Fruit fly (Drosophila melanogaster) whole organism, embryonic: ENCODE results near the gene CG15142.

Experiments
- Aef1 ChIP-seq: fragments of 200-800 bp; sonication (Bioruptor generic); IDR thresholded peaks from 3 replicates; pipeline ENCODE4 v1.3.6; 2022; ENCODE audit warnings: missing biosample characterization, missing genetic modification characterization
- Antp ChIP-seq: fragments of 200-800 bp; sonication (Bioruptor generic); optimal IDR thresholded peaks from 3 replicates; lab custom pipeline; 2016; ENCODE audit warnings: missing biosample characterization, missing genetic modification characterization
- B-H2 ChIP-seq: fragments of 200-800 bp; sonication (Bioruptor generic); optimal IDR thresholded peaks from 2 replicates; lab custom pipeline; 2018; ENCODE audit warnings: missing biosample characterization, mild to moderate bottlenecking, missing genetic modification characterization
- CG10267 ChIP-seq: fragments of 200-800 bp; sonication (Bioruptor generic); optimal IDR thresholded peaks from 2 replicates; lab custom pipeline; 2018; ENCODE audit warnings: missing biosample characterization, mild to moderate bottlenecking, missing genetic modification characterization, moderate library complexity
- CG12219 ChIP-seq: fragments of 200-800 bp; sonication (Bioruptor generic); optimal IDR thresholded peaks from 3 replicates; lab custom pipeline; 2018; ENCODE audit warnings: missing biosample characterization, mild to moderate bottlenecking, missing genetic modification characterization
- CG15696 ChIP-seq: fragments of 200-800 bp; sonication (Bioruptor generic); optimal IDR thresholded peaks from 2 replicates; lab custom pipeline; 2019; ENCODE audit warnings: missing biosample characterization, mild to moderate bottlenecking, missing genetic modification characterization, moderate library complexity
- CG18476 ChIP-seq: fragments of 200-800 bp; sonication (Bioruptor generic); optimal IDR thresholded peaks from 2 replicates; lab custom pipeline; 2016; ENCODE audit warnings: missing biosample characterization, mild to moderate bottlenecking, missing genetic modification characterization
- CG18619 ChIP-seq: fragments of 200-800 bp; sonication (Bioruptor generic); optimal IDR thresholded peaks from 3 replicates; lab custom pipeline; 2017; ENCODE audit warnings: missing biosample characterization, mild to moderate bottlenecking, missing genetic modification characterization
- CG32532 ChIP-seq: fragments of 200-800 bp; sonication (Bioruptor generic); IDR thresholded peaks from 2 replicates; pipeline ENCODE4 v1.3.6; 2022; ENCODE audit warnings: missing biosample characterization, missing genetic modification characterization
- CG33213 ChIP-seq: fragments of 200-800 bp; sonication (Bioruptor generic); optimal IDR thresholded peaks from 3 replicates; lab custom pipeline; 2016; ENCODE audit warnings: missing biosample characterization, missing genetic modification characterization
- CG3726 ChIP-seq: fragments of 200-800 bp; sonication (Bioruptor generic); IDR thresholded peaks from 3 replicates; pipeline ENCODE4, ENCODE4 v1.3.6; 2022; ENCODE audit warnings: missing biosample characterization, missing genetic modification characterization
- CG3995 ChIP-seq: fragments of 200-800 bp; sonication (Bioruptor generic); optimal IDR thresholded peaks from 3 replicates; lab custom pipeline; 2016; ENCODE audit warnings: missing biosample characterization, missing genetic modification characterization
- CG6254 ChIP-seq: fragments of 200-800 bp; sonication (Bioruptor generic); optimal IDR thresholded peaks from 3 replicates; lab custom pipeline; 2017; ENCODE audit warnings: mild to moderate bottlenecking, missing biosample characterization, missing genetic modification reagents, missing genetic modification characterization
- CG7556 ChIP-seq: fragments of 200-800 bp; sonication (Bioruptor generic); optimal IDR thresholded peaks from 2 replicates; lab custom pipeline; 2017; ENCODE audit warnings: missing biosample characterization, mild to moderate bottlenecking, missing genetic modification characterization
- CG9727 ChIP-seq: fragments of 200-800 bp; sonication (Bioruptor generic); optimal IDR thresholded peaks from 3 replicates; lab custom pipeline; 2017; ENCODE audit warnings: missing biosample characterization, mild to moderate bottlenecking, missing genetic modification characterization
- CG9797 ChIP-seq: fragments of 200-800 bp; sonication (Bioruptor generic); optimal IDR thresholded peaks from 3 replicates; lab custom pipeline; 2018; ENCODE audit warnings: missing biosample characterization, mild to moderate bottlenecking, missing genetic modification characterization
- CoRest ChIP-seq: fragments of 200-800 bp; sonication (Bioruptor generic); optimal IDR thresholded peaks from 3 replicates; lab custom pipeline; 2018; ENCODE audit warnings: missing biosample characterization, mild to moderate bottlenecking, missing genetic modification characterization, moderate library complexity
- Dip2 ChIP-seq: fragments of 200-800 bp; sonication (Bioruptor generic); IDR thresholded peaks from 2 replicates; pipeline ENCODE4 v1.3.6; 2022; ENCODE audit warnings: missing biosample characterization, missing genetic modification characterization
- Drgx ChIP-seq: fragments of 200-800 bp; sonication (Bioruptor generic); IDR thresholded peaks from 2 replicates; pipeline ENCODE4 v1.3.6; 2022; ENCODE audit warnings: missing biosample characterization, missing genetic modification characterization
- E2f1 ChIP-seq: fragments of 200-800 bp; sonication (Bioruptor generic); IDR thresholded peaks from 2 replicates; pipeline ENCODE4 v1.3.6; 2022; ENCODE audit warnings: missing biosample characterization, missing genetic modification characterization
- ERR ChIP-seq: fragments of 200-800 bp; sonication (Bioruptor generic); optimal IDR thresholded peaks from 2 replicates; lab custom pipeline; 2016; ENCODE audit warnings: missing biosample characterization, missing genetic modification characterization
- H2.0 ChIP-seq: fragments of 200-800 bp; sonication (Bioruptor generic); IDR thresholded peaks from 2 replicates; pipeline ENCODE4 v1.3.6; 2022; ENCODE audit warnings: missing biosample characterization, missing genetic modification characterization
- Hmx ChIP-seq: fragments of 200-800 bp; sonication (Bioruptor generic); optimal IDR thresholded peaks from 2 replicates; lab custom pipeline; 2016; ENCODE audit warnings: missing biosample characterization, missing genetic modification characterization
- MESR4 ChIP-seq: fragments of 200-800 bp; sonication (Bioruptor generic); optimal IDR thresholded peaks from 2 replicates; lab custom pipeline; 2018; ENCODE audit warnings: missing biosample characterization, mild to moderate bottlenecking, missing genetic modification characterization, moderate library complexity
- Mrtf ChIP-seq: fragments of 200-800 bp; sonication (Bioruptor generic); IDR thresholded peaks from 3 replicates; pipeline ENCODE4 v1.3.6; 2022; ENCODE audit warnings: missing biosample characterization, missing genetic modification characterization
- Nf-YB ChIP-seq: fragments of 200-800 bp; sonication (Bioruptor generic); optimal IDR thresholded peaks from 3 replicates; lab custom pipeline; 2019; ENCODE audit warnings: missing biosample characterization, mild to moderate bottlenecking, missing genetic modification characterization, moderate library complexity
- Oaz ChIP-seq: fragments of 200-800 bp; sonication (Bioruptor generic); IDR thresholded peaks from 2 replicates; pipeline ENCODE4 v1.3.6; 2022; ENCODE audit warnings: missing biosample characterization, missing genetic modification characterization
- Rfx ChIP-seq: fragments of 200-800 bp; sonication (Bioruptor generic); IDR thresholded peaks from 2 replicates; pipeline ENCODE4 v1.3.6; 2022; ENCODE audit warnings: missing biosample characterization, missing genetic modification characterization
- Sin3A ChIP-seq: fragments of >200 bp; optimal IDR thresholded peaks from 2 replicates; lab custom pipeline; 2018
- Sry-β ChIP-seq: fragments of 200-800 bp; sonication (Bioruptor generic); optimal IDR thresholded peaks from 2 replicates; lab custom pipeline; 2018; ENCODE audit warnings: missing biosample characterization, mild to moderate bottlenecking, missing genetic modification characterization, moderate library complexity
- Xrp1 ChIP-seq: fragments of 200-800 bp; sonication (Bioruptor generic); IDR thresholded peaks from 2 replicates; pipeline ENCODE4 v1.3.6; 2022; ENCODE audit warnings: missing biosample characterization, missing genetic modification characterization
- ase ChIP-seq: fragments of 200-800 bp; sonication (Bioruptor generic); IDR thresholded peaks from 3 replicates; pipeline ENCODE4 v1.3.6; 2022; ENCODE audit warnings: missing biosample characterization, missing genetic modification characterization
- az2 ChIP-seq: fragments of 200-800 bp; sonication (Bioruptor generic); optimal IDR thresholded peaks from 3 replicates; lab custom pipeline; 2016; ENCODE audit warnings: missing biosample characterization, missing genetic modification characterization
- br ChIP-seq: fragments of >200 bp; optimal IDR thresholded peaks from 2 replicates; lab custom pipeline; 2017
- croc ChIP-seq: fragments of 200-800 bp; sonication (Bioruptor generic); conservative IDR thresholded peaks from 3 replicates; pipeline ENCODE4 v1.3.6; 2022; ENCODE audit warnings: missing biosample characterization, missing genetic modification characterization
- danr ChIP-seq: fragments of 200-800 bp; sonication (Bioruptor generic); IDR thresholded peaks from 2 replicates; pipeline ENCODE4 v1.3.6; 2022; ENCODE audit warnings: missing biosample characterization, missing genetic modification characterization
- dm ChIP-seq: fragments of 200-800 bp; sonication (Bioruptor generic); optimal IDR thresholded peaks from 3 replicates; lab custom pipeline; 2016; ENCODE audit warnings: missing biosample characterization, missing genetic modification characterization
- exex ChIP-seq: fragments of 200-800 bp; sonication (Bioruptor generic); optimal IDR thresholded peaks from 4 replicates; lab custom pipeline; 2018; ENCODE audit warnings: missing biosample characterization, mild to moderate bottlenecking, missing genetic modification characterization, moderate library complexity
- fru ChIP-seq: fragments of >200 bp; optimal IDR thresholded peaks from 2 replicates; lab custom pipeline; 2017
- ken ChIP-seq: fragments of 200-800 bp; sonication (Bioruptor generic); IDR thresholded peaks from 3 replicates; pipeline ENCODE4 v1.3.6; 2022; ENCODE audit warnings: missing biosample characterization, missing genetic modification characterization
- lbe ChIP-seq: fragments of 200-800 bp; sonication (Bioruptor generic); optimal IDR thresholded peaks from 2 replicates; lab custom pipeline; 2016; ENCODE audit warnings: missing biosample characterization, mild to moderate bottlenecking, missing genetic modification characterization
- nerfin-2 ChIP-seq: fragments of 200-800 bp; sonication (Bioruptor generic); IDR thresholded peaks from 2 replicates; pipeline ENCODE4 v1.3.6; 2022; ENCODE audit warnings: missing biosample characterization, missing genetic modification characterization; ENCODE audit not compliant: partially characterized antibody
- odd ChIP-seq: fragments of 200-800 bp; sonication (Bioruptor generic); optimal IDR thresholded peaks from 2 replicates; lab custom pipeline; 2017; ENCODE audit warnings: missing biosample characterization, mild to moderate bottlenecking, missing genetic modification characterization
- repo ChIP-seq: fragments of 200-800 bp; sonication (Bioruptor generic); optimal IDR thresholded peaks from 2 replicates; lab custom pipeline; 2016; ENCODE audit warnings: missing biosample characterization, missing genetic modification characterization
- slou ChIP-seq: fragments of 200-800 bp; sonication (Bioruptor generic); optimal IDR thresholded peaks from 3 replicates; lab custom pipeline; 2016; ENCODE audit warnings: missing biosample characterization, missing genetic modification characterization
- sna ChIP-seq: fragments of 200-800 bp; sonication (Bioruptor generic); IDR thresholded peaks from 2 replicates; pipeline ENCODE4 v1.3.6; 2022; ENCODE audit warnings: missing biosample characterization, missing genetic modification characterization; ENCODE audit not compliant: partially characterized antibody
- trh ChIP-seq: fragments of 200-800 bp; sonication (Bioruptor generic); optimal IDR thresholded peaks from 2 replicates; lab custom pipeline; 2016; ENCODE audit warnings: missing biosample characterization, missing genetic modification characterization
- vnd ChIP-seq: fragments of 200-800 bp; sonication (Bioruptor generic); IDR thresholded peaks from 3 replicates; pipeline ENCODE4 v1.3.6; 2022; ENCODE audit warnings: missing biosample characterization, missing genetic modification characterization; ENCODE audit not compliant: partially characterized antibody
- wdn ChIP-seq: fragments of 200-800 bp; sonication (Bioruptor generic); IDR thresholded peaks from 2 replicates; pipeline ENCODE4 v1.3.6; 2022; ENCODE audit warnings: missing biosample characterization, missing genetic modification characterization
- wek ChIP-seq: fragments of 200-800 bp; sonication (Bioruptor generic); optimal IDR thresholded peaks from 3 replicates; lab custom pipeline; 2018; ENCODE audit warnings: missing biosample characterization, mild to moderate bottlenecking, missing genetic modification characterization, moderate library complexity
- zfh1 ChIP-seq: fragments of 200-800 bp; sonication (Bioruptor generic); IDR thresholded peaks from 3 replicates; pipeline ENCODE4 v1.3.6; 2022; ENCODE audit warnings: missing biosample characterization, missing genetic modification characterization

The CG15142 gene

DNA sequence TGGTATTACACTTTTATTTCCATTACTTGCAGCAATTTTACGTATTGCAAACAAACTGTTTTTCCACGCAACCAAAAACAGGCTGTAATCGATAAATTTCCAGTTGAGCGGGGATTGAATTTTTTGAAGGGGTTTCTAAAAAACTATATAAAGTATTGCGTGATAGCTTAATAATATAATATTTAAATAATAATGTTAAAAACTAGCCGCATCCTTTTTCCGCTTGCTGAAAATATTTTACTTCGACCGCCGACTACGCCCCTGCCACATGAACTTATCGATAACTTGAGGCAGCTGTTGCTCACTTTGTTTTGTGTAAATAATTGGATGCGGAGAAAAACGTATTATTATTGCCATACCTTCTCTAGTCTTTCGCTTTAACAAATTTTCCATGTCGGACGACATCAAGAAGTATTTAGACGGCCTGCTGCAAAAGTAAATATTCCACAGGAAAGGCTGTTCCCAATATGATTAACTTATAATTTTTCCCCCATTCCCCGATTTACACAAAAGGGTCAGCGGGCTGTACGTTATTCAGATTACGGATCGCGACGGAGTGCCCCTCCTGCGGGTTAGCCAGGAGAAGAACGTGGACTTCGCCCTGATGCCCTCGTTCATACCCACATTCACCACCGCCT, 17.6 kb downstream of the CG15142 start, which contains the start of the genes fws and Lamtor3 (continued):
- TF ChIP-seq CG9797 (GFP tag; lab: Kevin White, UChicago) (peak; percentile 63), Oaz (GFP tag; lab: Robert Waterston, UW) (peak; percentile 98), CG18476 (GFP tag; lab: Kevin White, UChicago) (peak; percentile 94), CG6254 (GFP tag; lab: Kevin White, UChicago) (peak; percentile 94), CG33213 (GFP tag; lab: Kevin White, UChicago) (peak; percentile 72), wdn (GFP tag; lab: Robert Waterston, UW) (peak; percentile 99), Sry-β (GFP tag; lab: Kevin White, UChicago) (peak; percentile 63), ase (peak; percentile 100), ken (GFP tag; lab: Robert Waterston, UW) (peak; percentile 99), Dip2 (GFP tag; lab: Robert Waterston, UW) (peak; percentile 80), CoRest (tag; lab: Kevin White, UChicago) (peak; percentile 98), CG32532 (GFP tag; lab: Robert Waterston, UW) (peak; percentile 99), sna (GFP tag; lab: Robert Waterston, UW) (0 out of 2 replicates have a peak, but pooled peaks have one; percentile 40), br (lab: Kevin White, UChicago) (no peak), odd (GFP tag; lab: Kevin White, UChicago) (peak; percentile 93), slou (peak; percentile 97), CG12219 (peak; percentile 95), CG10267 (tag; lab: Kevin White, UChicago) (peak; percentile 91), CG18619 (GFP tag; lab: Kevin White, UChicago) (peak; percentile 97), nerfin-2 (0 out of 2 replicates have a peak, but pooled peaks have one; percentile 42), lbe (peak; percentile 98), Sin3A (lab: Kevin White, UChicago) (no peak), CG15696 (peak; percentile 88), wek (GFP tag; lab: Kevin White, UChicago) (peak; percentile 69), Hmx (GFP tag; lab: Kevin White, UChicago) (peak; percentile 61), zfh1 (GFP tag; lab: Robert Waterston, UW) (peak; percentile 99), Aef1 (GFP tag; lab: Robert Waterston, UW) (peak; percentile 99), CG7556 (peak; percentile 97), Mrtf (GFP tag; lab: Robert Waterston, UW) (peak; percentile 99), danr (GFP tag; lab: Robert Waterston, UW) (peak; percentile 97), Xrp1 (peak; percentile 99), Drgx (GFP tag; lab: Robert Waterston, UW) (peak; percentile 100), repo (peak; percentile 53), dm (GFP tag; lab: Kevin White, UChicago) (peak; percentile 65), Rfx (GFP tag; lab: Robert Waterston, UW) (peak; percentile 99), ERR (GFP tag; lab: Kevin White, UChicago) (peak; percentile 39), CG3995 (GFP tag; lab: Kevin White, UChicago) (peak; percentile 73), exex (peak; percentile 85), CG9727 (GFP tag; lab: Kevin White, UChicago) (peak; percentile 97), Nf-YB (GFP tag; lab: Kevin White, UChicago) (peak; percentile 86), E2f1 (GFP tag; lab: Robert Waterston, UW) (peak; percentile 99), Antp (peak; percentile 72), B-H2 (GFP tag; lab: Kevin White, UChicago) (peak; percentile 46), trh (peak; percentile 91), H2.0 (GFP tag; lab: Robert Waterston, UW) (peak; percentile 99), az2 (GFP tag; lab: Kevin White, UChicago) (peak; percentile 98), CG3726 (GFP tag; lab: Robert Waterston, UW) (peak; percentile 98), vnd (GFP tag; lab: Robert Waterston, UW) (no peak), fru (lab: Kevin White, UChicago) (no peak), croc (GFP tag; lab: Robert Waterston, UW) (peak; percentile 97), MESR4 (GFP tag; lab: Kevin White, UChicago) (peak; percentile 79)
